Fruit fly (Drosophila melanogaster) whole organism, embryonic: Measurements from ENCODE around the gene CG14118.

Experiments used
- Abd-B ChIP-seq: fragments of 200-800 bp; sonication (Bioruptor generic); optimal IDR thresholded peaks from 2 replicates; lab custom pipeline; 2018; ENCODE audit warnings: missing biosample characterization, mild to moderate bottlenecking, missing genetic modification characterization, moderate library complexity
- Antp ChIP-seq: fragments of 200-800 bp; sonication (Bioruptor generic); optimal IDR thresholded peaks from 3 replicates; lab custom pipeline; 2016; ENCODE audit warnings: missing biosample characterization, missing genetic modification characterization
- BtbVII ChIP-seq: fragments of 200-800 bp; sonication (Bioruptor generic); optimal IDR thresholded peaks from 3 replicates; lab custom pipeline; 2017; ENCODE audit warnings: missing biosample characterization, mild to moderate bottlenecking, missing genetic modification characterization
- CG10209 ChIP-seq: fragments of 200-800 bp; sonication (Bioruptor generic); optimal IDR thresholded peaks from 3 replicates; lab custom pipeline; 2017; ENCODE audit warnings: missing biosample characterization, mild to moderate bottlenecking, missing genetic modification characterization, missing genetic modification reagents
- CG12071 ChIP-seq: fragments of 200-800 bp; sonication (Bioruptor generic); optimal IDR thresholded peaks from 3 replicates; lab custom pipeline; 2018; ENCODE audit warnings: missing biosample characterization, mild to moderate bottlenecking, missing genetic modification characterization
- CG15073 ChIP-seq: fragments of 200-800 bp; sonication (Bioruptor generic); optimal IDR thresholded peaks from 2 replicates; lab custom pipeline; 2016; ENCODE audit warnings: missing biosample characterization, missing genetic modification characterization
- CG16813 ChIP-seq: fragments of 200-800 bp; sonication (Bioruptor generic); IDR thresholded peaks from 3 replicates; pipeline ENCODE4 v1.3.6; 2022; ENCODE audit warnings: missing biosample characterization, missing genetic modification characterization; ENCODE audit not compliant: partially characterized antibody
- CG1792 ChIP-seq: fragments of 200-800 bp; sonication (Bioruptor generic); optimal IDR thresholded peaks from 2 replicates; lab custom pipeline; 2016; ENCODE audit warnings: missing biosample characterization, missing genetic modification characterization
- CG18599 ChIP-seq: fragments of 200-800 bp; sonication (Bioruptor generic); optimal IDR thresholded peaks from 3 replicates; lab custom pipeline; 2017; ENCODE audit warnings: missing biosample characterization, missing genetic modification characterization, mild to moderate bottlenecking, moderate library complexity, missing genetic modification reagents
- CG2678 ChIP-seq: fragments of 200-800 bp; sonication (Bioruptor generic); optimal IDR thresholded peaks from 3 replicates; lab custom pipeline; 2019; ENCODE audit warnings: missing biosample characterization, mild to moderate bottlenecking, missing genetic modification characterization, moderate library complexity
- CG2712 ChIP-seq: fragments of 200-800 bp; optimal IDR thresholded peaks from 3 replicates; lab custom pipeline; 2019; ENCODE audit warnings: missing biosample characterization, mild to moderate bottlenecking, missing genetic modification characterization, moderate library complexity
- CG32767 ChIP-seq: fragments of 200-800 bp; sonication (Bioruptor generic); IDR thresholded peaks from 2 replicates; pipeline ENCODE4 v1.3.6; 2022; ENCODE audit warnings: missing biosample characterization, missing genetic modification characterization
- CG34422 ChIP-seq: fragments of 200-800 bp; sonication (Bioruptor generic); IDR thresholded peaks from 3 replicates; pipeline ENCODE4 v1.3.6; 2022; ENCODE audit warnings: missing biosample characterization, missing genetic modification characterization
- CG3995 ChIP-seq: fragments of 200-800 bp; sonication (Bioruptor generic); optimal IDR thresholded peaks from 3 replicates; lab custom pipeline; 2016; ENCODE audit warnings: missing biosample characterization, missing genetic modification characterization
- CG4854 ChIP-seq: fragments of 200-800 bp; sonication (Bioruptor generic); optimal IDR thresholded peaks from 2 replicates; lab custom pipeline; 2016; ENCODE audit warnings: missing biosample characterization, missing genetic modification characterization, inconsistent platforms
- CG6854 ChIP-seq: fragments of 200-800 bp; sonication (Bioruptor generic); optimal IDR thresholded peaks from 3 replicates; lab custom pipeline; 2017; ENCODE audit warnings: missing biosample characterization, mild to moderate bottlenecking, missing genetic modification characterization
- CG8388 ChIP-seq: fragments of 200-800 bp; sonication (Bioruptor generic); optimal IDR thresholded peaks from 2 replicates; lab custom pipeline; 2019; ENCODE audit warnings: missing biosample characterization, mild to moderate bottlenecking, missing genetic modification characterization, moderate library complexity
- CTCF ChIP-seq: fragments of 200-800 bp; sonication (Bioruptor generic); optimal IDR thresholded peaks from 2 replicates; lab custom pipeline; 2017; ENCODE audit warnings: missing biosample characterization, mild to moderate bottlenecking, missing genetic modification characterization, moderate library complexity
- D19A ChIP-seq: fragments of 200-800 bp; optimal IDR thresholded peaks from 3 replicates; lab custom pipeline; 2019; ENCODE audit warnings: missing biosample characterization, mild to moderate bottlenecking, missing genetic modification characterization, moderate library complexity
- Deaf1 ChIP-seq: fragments of 200-800 bp; optimal IDR thresholded peaks from 3 replicates; lab custom pipeline; 2019; ENCODE audit warnings: missing biosample characterization, mild to moderate bottlenecking, missing genetic modification characterization, moderate library complexity
- Dek ChIP-seq: fragments of 200-800 bp; sonication (Bioruptor generic); optimal IDR thresholded peaks from 3 replicates; lab custom pipeline; 2019; ENCODE audit warnings: missing biosample characterization, mild to moderate bottlenecking, missing genetic modification characterization, moderate library complexity
- Dip2 ChIP-seq: fragments of 200-800 bp; sonication (Bioruptor generic); IDR thresholded peaks from 2 replicates; pipeline ENCODE4 v1.3.6; 2022; ENCODE audit warnings: missing biosample characterization, missing genetic modification characterization
- HmgZ ChIP-seq: fragments of 200-800 bp; sonication (Bioruptor generic); optimal IDR thresholded peaks from 2 replicates; lab custom pipeline; 2018; ENCODE audit warnings: missing biosample characterization, mild to moderate bottlenecking, missing genetic modification characterization
- Hr3 ChIP-seq: fragments of 200-800 bp; sonication (Bioruptor generic); optimal IDR thresholded peaks from 3 replicates; lab custom pipeline; 2016; ENCODE audit warnings: missing biosample characterization, missing genetic modification characterization
- Lim3 ChIP-seq: fragments of 200-800 bp; sonication (Bioruptor generic); IDR thresholded peaks from 2 replicates; pipeline ENCODE4 v1.3.6; 2022; ENCODE audit warnings: missing biosample characterization, missing genetic modification characterization
- MBD-R2 ChIP-seq: fragments of 200-800 bp; sonication (Bioruptor generic); IDR thresholded peaks from 2 replicates; pipeline ENCODE4 v1.3.6; 2022; ENCODE audit warnings: missing biosample characterization, missing genetic modification characterization
- Nf-YB ChIP-seq: fragments of 200-800 bp; sonication (Bioruptor generic); optimal IDR thresholded peaks from 3 replicates; lab custom pipeline; 2019; ENCODE audit warnings: missing biosample characterization, mild to moderate bottlenecking, missing genetic modification characterization, moderate library complexity
- PHDP ChIP-seq: fragments of 200-800 bp; sonication (Bioruptor generic); optimal IDR thresholded peaks from 3 replicates; lab custom pipeline; 2018; ENCODE audit warnings: missing biosample characterization, mild to moderate bottlenecking, missing genetic modification characterization, moderate library complexity
- Rfx ChIP-seq: fragments of 200-800 bp; sonication (Bioruptor generic); IDR thresholded peaks from 2 replicates; pipeline ENCODE4 v1.3.6; 2022; ENCODE audit warnings: missing biosample characterization, missing genetic modification characterization
- Rx ChIP-seq: fragments of 200-800 bp; sonication (Bioruptor generic); IDR thresholded peaks from 2 replicates; pipeline ENCODE4 v1.3.6; 2022; ENCODE audit warnings: missing biosample characterization, missing genetic modification characterization
- Stat92E ChIP-seq, 3 experiments: fragments of >200 bp in 2 of 3; fragments of 200-800 bp in 1 of 3; sonication (Bioruptor generic) in 1 of 3; optimal IDR thresholded peaks; 2 replicates each; lab custom pipeline; 2017 to 2019; ENCODE audit warnings: missing biosample characterization in 3 of 3, missing genetic modification characterization in 3 of 3, mild to moderate bottlenecking in 1 of 3, moderate library complexity in 1 of 3
- chif ChIP-seq, 2 experiments: fragments of 200-800 bp; sonication (Bioruptor generic); optimal IDR thresholded peaks; 3 replicates each; lab custom pipeline; 2016; ENCODE audit warnings: missing biosample characterization in 2 of 2, missing genetic modification characterization in 2 of 2
- corto ChIP-seq: fragments of 200-800 bp; sonication (Bioruptor generic); optimal IDR thresholded peaks from 2 replicates; lab custom pipeline; 2016; ENCODE audit warnings: missing biosample characterization, mild to moderate bottlenecking, missing genetic modification characterization, moderate library complexity
- crol ChIP-seq: fragments of 200-800 bp; sonication (Bioruptor generic); IDR thresholded peaks from 2 replicates; pipeline ENCODE4 v1.3.6; 2022; ENCODE audit warnings: missing biosample characterization, missing genetic modification characterization
- crp ChIP-seq, 2 experiments: fragments of 200-800 bp; sonication (Bioruptor generic); optimal IDR thresholded peaks; 2 replicates in 1 of 2; 3 replicates in 1 of 2; lab custom pipeline; 2017; ENCODE audit warnings: missing biosample characterization in 2 of 2, missing genetic modification characterization in 2 of 2, mild to moderate bottlenecking in 1 of 2, moderate library complexity in 1 of 2
- exex ChIP-seq: fragments of 200-800 bp; sonication (Bioruptor generic); optimal IDR thresholded peaks from 4 replicates; lab custom pipeline; 2018; ENCODE audit warnings: missing biosample characterization, mild to moderate bottlenecking, missing genetic modification characterization, moderate library complexity
- gro ChIP-seq: fragments of 200-800 bp; sonication (Bioruptor generic); optimal IDR thresholded peaks from 2 replicates; lab custom pipeline; 2016; ENCODE audit warnings: missing biosample characterization, missing genetic modification characterization
- hb ChIP-seq: fragments of 200-800 bp; sonication (Bioruptor generic); IDR thresholded peaks from 3 replicates; pipeline ENCODE4 v1.3.6; 2022; ENCODE audit warnings: missing biosample characterization, missing genetic modification characterization; ENCODE audit not compliant: partially characterized antibody
- lab ChIP-seq: fragments of 200-800 bp; sonication (Bioruptor generic); optimal IDR thresholded peaks from 3 replicates; lab custom pipeline; 2017; ENCODE audit warnings: missing biosample characterization, missing genetic modification characterization, mild to moderate bottlenecking, moderate library complexity, missing genetic modification reagents
- mirr ChIP-seq: fragments of 200-800 bp; sonication (Bioruptor generic); optimal IDR thresholded peaks from 3 replicates; lab custom pipeline; 2018; ENCODE audit warnings: missing biosample characterization, mild to moderate bottlenecking, missing genetic modification characterization
- org-1 ChIP-seq: fragments of 200-800 bp; sonication (Bioruptor generic); optimal IDR thresholded peaks from 2 replicates; lab custom pipeline; 2017; ENCODE audit warnings: missing biosample characterization, missing genetic modification characterization
- pita ChIP-seq: fragments of 200-800 bp; sonication (Bioruptor generic); optimal IDR thresholded peaks from 2 replicates; lab custom pipeline; 2017; ENCODE audit warnings: missing biosample characterization, mild to moderate bottlenecking, missing genetic modification characterization
- sens ChIP-seq: fragments of 200-800 bp; sonication (Bioruptor generic); peaks from one replicate; lab custom pipeline; 2016; ENCODE audit warnings: missing biosample characterization, missing genetic modification characterization
- zf30C ChIP-seq: fragments of 200-800 bp; sonication (Bioruptor generic); optimal IDR thresholded peaks from 3 replicates; lab custom pipeline; 2018; ENCODE audit warnings: missing biosample characterization, mild to moderate bottlenecking, missing genetic modification characterization

Gene CG14118

DNA sequence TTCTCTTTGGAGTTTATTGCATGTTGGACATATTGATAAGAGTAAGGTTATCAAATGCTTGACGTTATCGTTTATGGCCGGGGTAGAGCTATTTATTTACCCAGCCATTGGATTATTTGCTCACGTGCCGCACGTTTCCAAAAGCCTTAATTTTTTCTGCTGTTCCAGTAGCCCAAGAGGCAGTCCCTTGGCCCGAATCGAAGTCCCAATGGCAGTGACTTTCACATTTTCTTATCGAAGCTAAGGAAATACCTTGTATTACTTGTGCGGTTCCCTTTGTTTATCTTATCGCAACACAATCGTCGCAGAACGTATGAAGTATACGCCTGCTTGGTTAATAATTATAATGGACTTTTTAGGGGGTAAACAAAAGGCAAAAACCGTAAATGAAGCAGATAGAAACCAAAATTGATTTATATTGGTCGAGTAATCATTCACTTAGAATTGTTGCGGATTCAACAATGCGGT is 3.1 kb upstream of the CG14118 start, which contains the start of gene CG43894 (continued):
- TF ChIP-seq PHDP (tag; lab: Kevin White, UChicago) (peak; percentile 44), CG2678 (tag; lab: Kevin White, UChicago) (peak; percentile 52), BtbVII (GFP tag; lab: Kevin White, UChicago) (peak; percentile 40), CG6854 (GFP tag; lab: Kevin White, UChicago) (peak; percentile 6), Deaf1 (tag; lab: Kevin White, UChicago) (no peak), corto (peak; percentile 6), lab (GFP tag; lab: Kevin White, UChicago) (peak; percentile 59), CG12071 (peak; percentile 17)

DNA sequence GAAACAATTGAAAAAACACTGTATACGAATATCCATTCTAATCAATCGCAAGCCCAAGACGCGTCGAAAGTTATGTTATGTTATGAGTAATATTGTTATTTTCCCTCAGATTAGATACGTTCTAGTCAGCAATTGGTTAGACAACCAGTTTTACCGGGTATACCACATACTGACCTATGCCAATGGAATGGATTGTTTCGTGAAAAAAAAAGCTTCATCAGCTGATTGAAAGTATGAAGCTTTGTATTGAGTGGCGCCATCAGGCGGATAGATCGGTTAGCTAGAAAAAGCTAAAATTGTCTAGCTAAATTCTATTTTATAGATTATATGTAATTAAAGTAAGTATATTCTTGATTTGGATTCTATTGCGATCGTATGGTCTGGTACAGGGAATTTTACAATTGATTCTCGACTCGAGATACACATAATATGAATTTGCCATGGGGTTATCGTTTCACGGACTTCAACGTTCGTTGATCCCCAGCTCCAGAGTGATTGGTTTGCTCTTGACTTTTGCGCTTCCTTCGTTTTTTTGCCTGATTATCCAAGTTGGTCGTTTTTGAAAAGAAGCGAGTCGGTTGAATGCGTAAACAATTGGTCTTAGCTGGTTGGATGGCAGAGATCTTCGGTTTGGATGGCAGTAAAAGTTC is 10.2 kb downstream of the CG14118 start, which contains the start of gene CG12520:
TSS of gene CG12520 (minus strand) at position 159 of the 650 bp plus-strand sequence.
- TF ChIP-seq CG16813 (GFP tag; lab: Robert Waterston, UW) (no peak), CG15073 (GFP tag; lab: Kevin White, UChicago) (no peak), HmgZ (tag; lab: Kevin White, UChicago) (peak; percentile 14), crp (GFP tag; optimal IDR thresholded peaks at IDR 0.05; lab: Kevin White, UChicago) (peak in 1 of 2 experiments; percentile 81), Dip2 (GFP tag; lab: Robert Waterston, UW) (peak; percentile 85), CTCF (GFP tag; lab: Kevin White, UChicago) (peak; percentile 92), exex (tag; lab: Kevin White, UChicago) (peak; percentile 56), MBD-R2 (GFP tag; lab: Robert Waterston, UW) (0 out of 2 replicates have a peak, but pooled peaks have one; percentile 24), CG2712 (tag; lab: Kevin White, UChicago) (no peak), Nf-YB (peak; percentile 69), chif (GFP tag; optimal IDR thresholded peaks at IDR 0.05; lab: Kevin White, UChicago) (no peak), mirr (GFP tag; lab: Kevin White, UChicago) (peak; percentile 80), CG18599 (GFP tag; lab: Kevin White, UChicago) (no peak)
- TF ChIP-seq, all 482 proteins: peak for 8

- TF ChIP-seq CG3995 (GFP tag; lab: Kevin White, UChicago) = no peak
- TF ChIP-seq Hr3 (GFP tag; lab: Kevin White, UChicago) = no peak
- TF ChIP-seq pita = no peak
- no peak for TF ChIP-seq Stat92E (GFP tag; optimal IDR thresholded peaks at IDR 0.05; lab: Kevin White, UChicago)
- TF ChIP-seq CG34422 (GFP tag; lab: Robert Waterston, UW) = no peak
- no peak for TF ChIP-seq CG8388 (GFP tag; lab: Kevin White, UChicago)
- no peak for TF ChIP-seq Rfx (GFP tag; lab: Robert Waterston, UW)
- TF ChIP-seq CG32767 (GFP tag; lab: Robert Waterston, UW) = no peak
Observed at dm6 chr3L:12903611-12904010, 11.2 kb downstream of the CG14118 start, which contains the start of gene CG32117. Gene CG32117 (minus strand): TSS chr3L:12903711.

DNA sequence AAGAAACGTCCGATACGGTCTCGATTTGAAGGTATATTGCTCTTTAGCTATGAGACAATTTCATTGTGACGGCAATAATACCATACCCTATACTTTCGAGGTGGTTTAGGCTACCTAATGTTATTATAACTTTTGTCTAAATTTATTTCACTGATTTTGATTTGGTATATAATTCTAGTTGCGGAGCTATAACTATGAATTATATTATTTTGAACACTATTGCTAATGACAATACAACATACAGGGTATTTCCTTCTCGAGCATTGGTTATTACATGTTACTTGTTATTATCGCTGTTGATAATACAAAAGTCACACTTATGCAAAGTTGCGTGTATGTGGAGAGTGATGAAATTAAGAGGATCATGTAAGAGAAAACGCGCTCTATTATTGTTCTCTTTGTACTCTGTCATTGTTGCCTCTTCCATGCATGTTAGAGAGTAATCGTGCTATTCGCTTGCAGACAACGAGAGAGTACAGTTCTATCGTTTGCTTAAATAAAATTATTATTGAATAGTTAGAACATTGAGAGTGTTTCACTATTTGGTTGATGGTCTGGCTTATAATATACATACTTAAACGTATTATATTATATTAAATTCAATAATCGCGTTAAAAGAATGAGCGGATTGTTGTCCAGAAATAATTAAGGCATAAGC is 21.3 kb downstream of the CG14118 start, which contains the start of gene CG32115:
TSS of gene CG32115 (minus strand) at position 38 of the 658 bp plus-strand sequence.
- TF ChIP-seq zf30C (GFP tag; lab: Kevin White, UChicago) (no peak), CG1792 (GFP tag; lab: Kevin White, UChicago) (peak; percentile 90), CG4854 (GFP tag; lab: Kevin White, UChicago) (peak; percentile 88), Rx (peak; percentile 86), Abd-B (GFP tag; lab: Kevin White, UChicago) (peak; percentile 96), sens (GFP tag; lab: Kevin White, UChicago) (peak; percentile 99), crol (GFP tag; lab: Robert Waterston, UW) (0 out of 2 replicates have a peak, but pooled peaks have one; percentile 34), gro (GFP tag; lab: Kevin White, UChicago) (peak; percentile 96), Antp (GFP tag; lab: Kevin White, UChicago) (peak; percentile 82), D19A (peak; percentile 89), hb (GFP tag; lab: Robert Waterston, UW) (no peak), CG10209 (GFP tag; lab: Kevin White, UChicago) (peak; percentile 95), Dek (tag; lab: Kevin White, UChicago) (peak; percentile 95), org-1 (GFP tag; lab: Kevin White, UChicago) (peak; percentile 83), Lim3 (peak; percentile 80)
